Worm (Caenorhabditis elegans) whole organism, L1 larva: ENCODE results near the gene act-3.

Experiments used
- alr-1 ChIP-seq: fragments of 200-800 bp; sonication (Bioruptor generic); optimal IDR thresholded peaks from 2 replicates; lab custom pipeline; 2018; ENCODE audit warnings: borderline replicate concordance, mild to moderate bottlenecking, missing genetic modification characterization, missing compliant biosample characterization
- lin-15B ChIP-seq: fragments of 150-350 bp; sonication (generic microtip); optimal IDR thresholded peaks from 3 replicates; lab custom pipeline; 2014; ENCODE audit warnings: missing biosample characterization, missing genetic modification characterization
- nhr-76 ChIP-seq: sonication (generic microtip); optimal IDR thresholded peaks from 2 replicates; lab custom pipeline; 2017; ENCODE audit warnings: missing biosample characterization, missing genetic modification characterization
- nhr-77 ChIP-seq: fragments of 150-350 bp; optimal IDR thresholded peaks from 2 replicates; lab custom pipeline; 2014; ENCODE audit warnings: missing biosample characterization, missing genetic modification characterization
- unc-62 ChIP-seq: fragments of 150-350 bp; optimal IDR thresholded peaks from 2 replicates; lab custom pipeline; 2014; ENCODE audit warnings: missing biosample characterization, missing genetic modification reagents, missing genetic modification characterization

ce11 chrV:11069277-11069676 lies 5.0 kb downstream of the act-3 start, which contains the start of gene T04C12.8:
- TF ChIP-seq nhr-77 (no peak), lin-15B (tag; lab: Kevin White, UChicago) (no peak), unc-62 (GFP tag; lab: Kevin White, UChicago) (no peak), alr-1 (tag; lab: Kevin White, UChicago) (no peak), nhr-76 (tag; lab: Kevin White, UChicago) (no peak)
